Fruit fly (Drosophila melanogaster) whole organism, embryonic: ENCODE data around the gene CG33669.
A peak's percentile ranks its signal among the peaks of the same experiment; 100 is the strongest.

Experiments
- BEAF-32 ChIP-seq: fragments of 200-800 bp; sonication (Bioruptor generic); optimal IDR thresholded peaks from 3 replicates; lab custom pipeline; 2017; ENCODE audit warnings: missing biosample characterization, missing genetic modification characterization, mild to moderate bottlenecking, moderate library complexity, missing genetic modification reagents
- CG11695 ChIP-seq: fragments of 200-800 bp; sonication (Bioruptor generic); IDR thresholded peaks from 3 replicates; pipeline ENCODE4 v1.3.6; 2022; ENCODE audit warnings: missing biosample characterization, missing genetic modification characterization
- CG14710 ChIP-seq: fragments of 200-800 bp; sonication (Bioruptor generic); optimal IDR thresholded peaks from 3 replicates; lab custom pipeline; 2019; ENCODE audit warnings: missing biosample characterization, mild to moderate bottlenecking, missing genetic modification characterization, moderate library complexity
- CG1603 ChIP-seq: fragments of 200-800 bp; sonication (Bioruptor generic); optimal IDR thresholded peaks from 2 replicates; lab custom pipeline; 2019; ENCODE audit warnings: missing biosample characterization, mild to moderate bottlenecking, missing genetic modification characterization, moderate library complexity
- CG1792 ChIP-seq: fragments of 200-800 bp; sonication (Bioruptor generic); optimal IDR thresholded peaks from 2 replicates; lab custom pipeline; 2016; ENCODE audit warnings: missing biosample characterization, missing genetic modification characterization
- CG18011 ChIP-seq: fragments of 200-800 bp; sonication (Bioruptor generic); optimal IDR thresholded peaks from 2 replicates; lab custom pipeline; 2017; ENCODE audit warnings: missing biosample characterization, missing genetic modification characterization, mild to moderate bottlenecking, moderate library complexity, missing genotype
- CG31441 ChIP-seq: fragments of 200-800 bp; sonication (Bioruptor generic); IDR thresholded peaks from 2 replicates; pipeline ENCODE4 v1.3.6; 2022; ENCODE audit warnings: missing biosample characterization, missing genetic modification characterization
- CG33557 ChIP-seq: fragments of 200-800 bp; sonication (Bioruptor generic); optimal IDR thresholded peaks from 2 replicates; lab custom pipeline; 2019; ENCODE audit warnings: missing biosample characterization, mild to moderate bottlenecking, missing genetic modification characterization, moderate library complexity
- CG3407 ChIP-seq: fragments of 200-800 bp; sonication (Bioruptor generic); optimal IDR thresholded peaks from 2 replicates; lab custom pipeline; 2018; ENCODE audit warnings: missing biosample characterization, mild to moderate bottlenecking, missing genetic modification characterization
- CG3847 ChIP-seq: fragments of 200-800 bp; sonication (Bioruptor generic); IDR thresholded peaks from 2 replicates; pipeline ENCODE4 v1.3.6; 2022; ENCODE audit warnings: missing biosample characterization, missing genetic modification characterization
- CG3995 ChIP-seq: fragments of 200-800 bp; sonication (Bioruptor generic); optimal IDR thresholded peaks from 3 replicates; lab custom pipeline; 2016; ENCODE audit warnings: missing biosample characterization, missing genetic modification characterization
- CG6765 ChIP-seq: fragments of 200-800 bp; sonication (Bioruptor generic); optimal IDR thresholded peaks from 3 replicates; lab custom pipeline; 2017; ENCODE audit warnings: missing biosample characterization, mild to moderate bottlenecking, missing genetic modification characterization
- Doc3 ChIP-seq: fragments of 200-800 bp; sonication (Bioruptor generic); IDR thresholded peaks from 3 replicates; pipeline ENCODE4 v1.3.6; 2022; ENCODE audit warnings: missing biosample characterization, missing genetic modification characterization; ENCODE audit not compliant: partially characterized antibody
- Dp ChIP-seq: fragments of 200-800 bp; sonication (Bioruptor generic); optimal IDR thresholded peaks from 2 replicates; lab custom pipeline; 2018; ENCODE audit warnings: missing biosample characterization, mild to moderate bottlenecking, missing genetic modification characterization, moderate library complexity
- Hr39 ChIP-seq: fragments of >200 bp; optimal IDR thresholded peaks from 2 replicates; lab custom pipeline; 2017
- Pdp1 ChIP-seq, 2 experiments: fragments of 200-800 bp; sonication (Bioruptor generic); optimal IDR thresholded peaks; 3 replicates each; lab custom pipeline; 2016; ENCODE audit warnings: missing biosample characterization in 2 of 2, missing genetic modification characterization in 2 of 2, mild to moderate bottlenecking in 1 of 2, moderate library complexity in 1 of 2
- Vsx1 ChIP-seq: fragments of 200-800 bp; sonication (Bioruptor generic); optimal IDR thresholded peaks from 2 replicates; lab custom pipeline; 2017; ENCODE audit warnings: missing biosample characterization, mild to moderate bottlenecking, missing genetic modification characterization, missing genetic modification reagents
- dpn ChIP-seq, 2 experiments: fragments of 200-800 bp; sonication (Bioruptor generic); optimal IDR thresholded peaks; 3 replicates each; lab custom pipeline; 2016; ENCODE audit warnings: missing biosample characterization in 2 of 2, missing genetic modification characterization in 2 of 2
- esg ChIP-seq: fragments of 200-800 bp; sonication (Bioruptor generic); conservative IDR thresholded peaks from 2 replicates; pipeline ENCODE4 v1.3.6; 2022; ENCODE audit warnings: missing biosample characterization, missing genetic modification characterization
- exex ChIP-seq: fragments of 200-800 bp; sonication (Bioruptor generic); optimal IDR thresholded peaks from 4 replicates; lab custom pipeline; 2018; ENCODE audit warnings: missing biosample characterization, mild to moderate bottlenecking, missing genetic modification characterization, moderate library complexity
- ftz-f1 ChIP-seq: fragments of 200-800 bp; sonication (Bioruptor generic); optimal IDR thresholded peaks from 2 replicates; lab custom pipeline; 2016; ENCODE audit warnings: missing biosample characterization, missing genetic modification characterization
- gfzf ChIP-seq: fragments of 200-800 bp; sonication (Bioruptor generic); optimal IDR thresholded peaks from 2 replicates; lab custom pipeline; 2016; ENCODE audit warnings: missing biosample characterization, mild to moderate bottlenecking, missing genetic modification characterization, moderate library complexity
- kni ChIP-seq: fragments of 200-800 bp; sonication (Bioruptor generic); optimal IDR thresholded peaks from 3 replicates; lab custom pipeline; 2017; ENCODE audit warnings: mild to moderate bottlenecking, missing biosample characterization, missing genetic modification reagents, missing genetic modification characterization
- phol ChIP-seq: fragments of 200-800 bp; sonication (Bioruptor generic); optimal IDR thresholded peaks from 3 replicates; lab custom pipeline; 2018; ENCODE audit warnings: missing biosample characterization, mild to moderate bottlenecking, missing genetic modification characterization, moderate library complexity
- pzg ChIP-seq: fragments of 200-800 bp; sonication (Bioruptor generic); optimal IDR thresholded peaks from 3 replicates; lab custom pipeline; 2018; ENCODE audit warnings: missing biosample characterization, mild to moderate bottlenecking, missing genetic modification characterization, moderate library complexity

CG33669 gene

dm6 chrX:6350213-6350679 lies 49.7 kb downstream of the CG33669 start, which contains the start of the genes ND-B16.6 and kdn (continued):
- TF ChIP-seq phol (tag; lab: Kevin White, UChicago) (peak; percentile 1), Hr39 (no peak), CG1792 (no peak), gfzf (GFP tag; lab: Kevin White, UChicago) (peak; percentile 64), Doc3 (no peak), pzg (GFP tag; lab: Kevin White, UChicago) (peak; percentile 53), kni (GFP tag; lab: Kevin White, UChicago) (no peak), CG11695 (GFP tag; lab: Robert Waterston, UW) (no peak), exex (tag; lab: Kevin White, UChicago) (no peak), BEAF-32 (GFP tag; lab: Kevin White, UChicago) (peak; percentile 46), CG18011 (peak; percentile 87), ftz-f1 (GFP tag; lab: Kevin White, UChicago) (no peak), Vsx1 (GFP tag; lab: Kevin White, UChicago) (no peak), CG33557 (GFP tag; lab: Kevin White, UChicago) (no peak), CG1603 (peak; percentile 27), CG31441 (GFP tag; lab: Robert Waterston, UW) (peak; percentile 34; the same call in 1 of the 2 replicates), CG3847 (GFP tag; lab: Robert Waterston, UW) (peak; percentile 6; the same call in 1 of the 2 replicates), CG3407 (GFP tag; lab: Kevin White, UChicago) (no peak), Pdp1 (GFP tag; optimal IDR thresholded peaks at IDR 0.05; lab: Kevin White, UChicago) (peak in 1 of 2 experiments; percentile 96), dpn (GFP tag; optimal IDR thresholded peaks at IDR 0.05; lab: Kevin White, UChicago) (no peak), CG14710 (peak; percentile 20), Dp (GFP tag; lab: Kevin White, UChicago) (peak; percentile 20), esg (GFP tag; lab: Robert Waterston, UW) (no peak), CG6765 (no peak), CG3995 (GFP tag; lab: Kevin White, UChicago) (peak; percentile 95)
